Fruit fly (Drosophila melanogaster) whole organism, embryonic: ENCODE measurements around the gene CG4576.

Source experiments
- Awh ChIP-seq: fragments of 200-800 bp; sonication (Bioruptor generic); IDR thresholded peaks from 2 replicates; pipeline ENCODE4, ENCODE4 v1.3.6; 2022; ENCODE audit warnings: missing biosample characterization, missing genetic modification characterization
- BEAF-32 ChIP-seq: fragments of 200-800 bp; sonication (Bioruptor generic); optimal IDR thresholded peaks from 3 replicates; lab custom pipeline; 2017; ENCODE audit warnings: missing biosample characterization, missing genetic modification characterization, mild to moderate bottlenecking, moderate library complexity, missing genetic modification reagents
- CG11560 ChIP-seq: fragments of 200-800 bp; sonication (Bioruptor generic); IDR thresholded peaks from 3 replicates; pipeline ENCODE4 v1.3.6; 2022; ENCODE audit warnings: missing biosample characterization, missing genetic modification characterization
- CG1233 ChIP-seq: fragments of 200-800 bp; sonication (Bioruptor generic); optimal IDR thresholded peaks from 4 replicates; lab custom pipeline; 2018; ENCODE audit warnings: missing biosample characterization, mild to moderate bottlenecking, missing genetic modification characterization
- CG13775 ChIP-seq: fragments of 200-800 bp; sonication (Bioruptor generic); optimal IDR thresholded peaks from 3 replicates; lab custom pipeline; 2017; ENCODE audit warnings: missing biosample characterization, mild to moderate bottlenecking, missing genetic modification characterization
- CG13894 ChIP-seq: fragments of 200-800 bp; sonication (Bioruptor generic); optimal IDR thresholded peaks from 3 replicates; lab custom pipeline; 2018; ENCODE audit warnings: missing biosample characterization, mild to moderate bottlenecking, missing genetic modification characterization, moderate library complexity
- CG15601 ChIP-seq: fragments of 200-800 bp; sonication (Bioruptor generic); optimal IDR thresholded peaks from 3 replicates; lab custom pipeline; 2019; ENCODE audit warnings: missing biosample characterization, mild to moderate bottlenecking, missing genetic modification characterization, moderate library complexity
- CG17186 ChIP-seq: fragments of 200-800 bp; sonication (Bioruptor generic); optimal IDR thresholded peaks from 3 replicates; lab custom pipeline; 2017; ENCODE audit warnings: missing biosample characterization, missing genetic modification reagents, missing genetic modification characterization
- CG2202 ChIP-seq: fragments of 200-800 bp; sonication (Bioruptor generic); optimal IDR thresholded peaks from 2 replicates; lab custom pipeline; 2018; ENCODE audit warnings: missing biosample characterization, mild to moderate bottlenecking, missing genetic modification characterization
- CG6175 ChIP-seq: fragments of 200-800 bp; sonication (Bioruptor generic); IDR thresholded peaks from 3 replicates; pipeline ENCODE4 v1.3.6; 2022; ENCODE audit warnings: missing biosample characterization, missing genetic modification characterization
- CG6689 ChIP-seq: fragments of 200-800 bp; sonication (Bioruptor generic); IDR thresholded peaks from 2 replicates; pipeline ENCODE4 v1.3.6; 2022; ENCODE audit warnings: missing biosample characterization, missing genetic modification characterization
- CG6791 ChIP-seq: fragments of 200-800 bp; sonication (Bioruptor generic); IDR thresholded peaks from 3 replicates; pipeline ENCODE4 v1.3.6; 2022; ENCODE audit warnings: missing biosample characterization, missing genetic modification characterization; ENCODE audit not compliant: partially characterized antibody
- CG7271 ChIP-seq: fragments of 200-800 bp; sonication (Bioruptor generic); optimal IDR thresholded peaks from 2 replicates; lab custom pipeline; 2018; ENCODE audit warnings: missing biosample characterization, mild to moderate bottlenecking, missing genetic modification characterization, moderate library complexity
- CG7839 ChIP-seq: fragments of 200-800 bp; sonication (Bioruptor generic); optimal IDR thresholded peaks from 3 replicates; lab custom pipeline; 2018; ENCODE audit warnings: missing biosample characterization, mild to moderate bottlenecking, missing genetic modification characterization, moderate library complexity
- CG7928 ChIP-seq: fragments of 200-800 bp; sonication (Bioruptor generic); optimal IDR thresholded peaks from 2 replicates; lab custom pipeline; 2017; ENCODE audit warnings: missing biosample characterization, mild to moderate bottlenecking, missing genetic modification characterization
- CG8924 ChIP-seq: fragments of 200-800 bp; optimal IDR thresholded peaks from 3 replicates; lab custom pipeline; 2019; ENCODE audit warnings: missing biosample characterization, mild to moderate bottlenecking, missing genetic modification characterization, moderate library complexity
- CG9727 ChIP-seq: fragments of 200-800 bp; sonication (Bioruptor generic); optimal IDR thresholded peaks from 3 replicates; lab custom pipeline; 2017; ENCODE audit warnings: missing biosample characterization, mild to moderate bottlenecking, missing genetic modification characterization
- CG9932 ChIP-seq: fragments of 200-800 bp; sonication (Bioruptor generic); IDR thresholded peaks from 2 replicates; pipeline ENCODE4 v1.3.6; 2022; ENCODE audit warnings: missing biosample characterization, missing genetic modification characterization
- D19A ChIP-seq: fragments of 200-800 bp; optimal IDR thresholded peaks from 3 replicates; lab custom pipeline; 2019; ENCODE audit warnings: missing biosample characterization, mild to moderate bottlenecking, missing genetic modification characterization, moderate library complexity
- Dad ChIP-seq: fragments of 200-800 bp; sonication (Bioruptor generic); optimal IDR thresholded peaks from 3 replicates; lab custom pipeline; 2016; ENCODE audit warnings: missing biosample characterization, missing genetic modification characterization
- Dref ChIP-seq: fragments of 200-800 bp; sonication (Bioruptor generic); IDR thresholded peaks from 2 replicates; pipeline ENCODE4 v1.3.6; 2022; ENCODE audit warnings: missing biosample characterization, missing genetic modification characterization
- Elba2 ChIP-seq: fragments of 200-800 bp; sonication (Bioruptor generic); optimal IDR thresholded peaks from 3 replicates; lab custom pipeline; 2016; ENCODE audit warnings: missing biosample characterization, missing genetic modification characterization
- Ets65A ChIP-seq: fragments of 200-800 bp; sonication (Bioruptor generic); peaks from one replicate; lab custom pipeline; 2016; ENCODE audit warnings: missing biosample characterization, missing genetic modification characterization
- Fer1 ChIP-seq: fragments of 200-800 bp; sonication (Bioruptor generic); optimal IDR thresholded peaks from 2 replicates; lab custom pipeline; 2017; ENCODE audit warnings: missing biosample characterization, mild to moderate bottlenecking, missing genetic modification characterization
- HHEX ChIP-seq: fragments of 200-800 bp; sonication (Bioruptor generic); optimal IDR thresholded peaks from 3 replicates; lab custom pipeline; 2017; ENCODE audit warnings: missing biosample characterization, mild to moderate bottlenecking, missing genetic modification characterization, missing genetic modification reagents
- Hsf ChIP-seq: fragments of 200-800 bp; sonication (Bioruptor generic); optimal IDR thresholded peaks from 3 replicates; lab custom pipeline; 2016; ENCODE audit warnings: missing biosample characterization, missing genetic modification characterization
- Med ChIP-seq: fragments of 200-800 bp; sonication (Bioruptor generic); peaks from one replicate; lab custom pipeline; 2016; ENCODE audit warnings: missing biosample characterization, missing genetic modification characterization, mild to moderate bottlenecking, inconsistent platforms, moderate library complexity
- NC2α ChIP-seq: fragments of 200-800 bp; sonication (Bioruptor generic); optimal IDR thresholded peaks from 2 replicates; lab custom pipeline; 2016; ENCODE audit warnings: missing biosample characterization, missing genetic modification characterization
- Nf-YC ChIP-seq: fragments of 200-800 bp; optimal IDR thresholded peaks from 3 replicates; lab custom pipeline; 2019; ENCODE audit warnings: missing biosample characterization, mild to moderate bottlenecking, missing genetic modification characterization, moderate library complexity
- Optix ChIP-seq: fragments of 200-800 bp; sonication (Bioruptor generic); IDR thresholded peaks from 3 replicates; pipeline ENCODE4 v1.3.6; 2022; ENCODE audit warnings: missing biosample characterization, missing genetic modification characterization
- Six4 ChIP-seq: fragments of 200-800 bp; sonication (Bioruptor generic); optimal IDR thresholded peaks from 2 replicates; lab custom pipeline; 2016; ENCODE audit warnings: missing biosample characterization, missing genetic modification characterization
- Sox100B ChIP-seq: fragments of 200-800 bp; sonication (Bioruptor generic); optimal IDR thresholded peaks from 3 replicates; lab custom pipeline; 2018; ENCODE audit warnings: missing biosample characterization, mild to moderate bottlenecking, missing genetic modification characterization
- Sry-β ChIP-seq: fragments of 200-800 bp; sonication (Bioruptor generic); optimal IDR thresholded peaks from 2 replicates; lab custom pipeline; 2018; ENCODE audit warnings: missing biosample characterization, mild to moderate bottlenecking, missing genetic modification characterization, moderate library complexity
- Usf ChIP-seq: fragments of 200-800 bp; sonication (Bioruptor generic); optimal IDR thresholded peaks from 2 replicates; lab custom pipeline; 2017; ENCODE audit warnings: missing genotype, missing biosample characterization, missing genetic modification characterization
- bbx ChIP-seq: fragments of 200-800 bp; sonication (Bioruptor generic); IDR thresholded peaks from 2 replicates; pipeline ENCODE4 v1.3.6; 2022; ENCODE audit warnings: missing biosample characterization, missing genetic modification characterization; ENCODE audit not compliant: partially characterized antibody
- bcd ChIP-seq: fragments of 200-800 bp; sonication (Bioruptor generic); optimal IDR thresholded peaks from 2 replicates; lab custom pipeline; 2017; ENCODE audit warnings: missing biosample characterization, mild to moderate bottlenecking, missing genetic modification characterization
- bowl ChIP-seq: fragments of 200-800 bp; sonication (Bioruptor generic); IDR thresholded peaks from 2 replicates; pipeline ENCODE4 v1.3.6; 2022; ENCODE audit warnings: missing biosample characterization, missing genetic modification characterization
- chinmo ChIP-seq: fragments of 200-800 bp; sonication (Bioruptor generic); IDR thresholded peaks from 4 replicates; pipeline ENCODE4 v1.3.6; 2022; ENCODE audit warnings: missing biosample characterization, missing genetic modification characterization; ENCODE audit not compliant: partially characterized antibody
- dpn ChIP-seq, 2 experiments: fragments of 200-800 bp; sonication (Bioruptor generic); optimal IDR thresholded peaks; 3 replicates each; lab custom pipeline; 2016; ENCODE audit warnings: missing biosample characterization in 2 of 2, missing genetic modification characterization in 2 of 2
- ewg ChIP-seq: fragments of 200-800 bp; sonication (Bioruptor generic); optimal IDR thresholded peaks from 3 replicates; lab custom pipeline; 2017; ENCODE audit warnings: mild to moderate bottlenecking, missing biosample characterization, missing genetic modification reagents, missing genetic modification characterization
- grau ChIP-seq: fragments of 200-800 bp; optimal IDR thresholded peaks from 3 replicates; lab custom pipeline; 2019; ENCODE audit warnings: missing biosample characterization, mild to moderate bottlenecking, missing genetic modification characterization, moderate library complexity
- hbn ChIP-seq: fragments of 200-800 bp; sonication (Bioruptor generic); IDR thresholded peaks from 2 replicates; pipeline ENCODE4 v1.3.6; 2022; ENCODE audit warnings: missing biosample characterization, missing genetic modification characterization; ENCODE audit not compliant: partially characterized antibody
- mld ChIP-seq: fragments of 200-800 bp; sonication (Bioruptor generic); IDR thresholded peaks from 3 replicates; pipeline ENCODE4 v1.3.6; 2022; ENCODE audit warnings: missing biosample characterization, missing genetic modification characterization; ENCODE audit not compliant: partially characterized antibody
- nerfin-2 ChIP-seq: fragments of 200-800 bp; sonication (Bioruptor generic); IDR thresholded peaks from 2 replicates; pipeline ENCODE4 v1.3.6; 2022; ENCODE audit warnings: missing biosample characterization, missing genetic modification characterization; ENCODE audit not compliant: partially characterized antibody
- odd ChIP-seq: fragments of 200-800 bp; sonication (Bioruptor generic); optimal IDR thresholded peaks from 2 replicates; lab custom pipeline; 2017; ENCODE audit warnings: missing biosample characterization, mild to moderate bottlenecking, missing genetic modification characterization
- pan ChIP-seq, 4 experiments: fragments of >200 bp in 3 of 4; fragments of 200-800 bp in 1 of 4; sonication (Bioruptor generic) in 1 of 4; optimal IDR thresholded peaks in 3 of 4; IDR thresholded peaks in 1 of 4; 2 replicates each; pipeline versions ENCODE4 v1.3.6 to Lab custom; 2017 to 2022; ENCODE audit warnings: missing biosample characterization in 2 of 4, missing genetic modification characterization in 2 of 4, mixed read lengths in 1 of 4
- pb ChIP-seq: fragments of 200-800 bp; sonication (Bioruptor generic); optimal IDR thresholded peaks from 3 replicates; lab custom pipeline; 2016; ENCODE audit warnings: missing biosample characterization, missing genetic modification characterization
- row ChIP-seq: fragments of 200-800 bp; sonication (Bioruptor generic); IDR thresholded peaks from 3 replicates; pipeline ENCODE4 v1.3.6; 2022; ENCODE audit warnings: missing biosample characterization, missing genetic modification characterization
- tap ChIP-seq: fragments of 200-800 bp; optimal IDR thresholded peaks from 3 replicates; lab custom pipeline; 2019; ENCODE audit warnings: missing biosample characterization, mild to moderate bottlenecking, missing genetic modification characterization, moderate library complexity

CG4576 gene

DNA sequence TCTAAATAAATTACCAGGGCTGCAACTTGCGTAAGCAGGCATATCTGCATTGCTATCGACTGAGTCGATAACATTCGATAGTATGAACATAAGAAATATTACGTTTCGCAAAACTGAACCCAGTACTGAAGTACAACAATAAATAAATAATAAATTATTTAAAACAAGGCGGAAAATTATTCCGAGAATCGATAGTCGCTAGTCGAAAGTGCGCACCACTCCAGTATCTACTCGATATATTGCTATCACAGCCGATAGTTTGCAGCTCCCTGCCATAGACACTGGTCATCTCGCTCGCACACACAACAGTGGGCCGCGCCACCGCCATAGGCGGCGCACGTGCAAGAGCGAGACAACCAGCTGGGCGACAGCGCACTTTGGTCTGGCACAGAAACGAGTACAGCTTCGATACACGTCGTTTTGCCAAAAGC, 32.2 kb upstream of the CG4576 start, which contains the start of gene nsl1 (continued):
- TF ChIP-seq Optix, result peak; percentile 41; the same call in 1 of the 3 replicates
- peak; percentile 90 for TF ChIP-seq mld (GFP tag; lab: Robert Waterston, UW)
- peak; percentile 96 for TF ChIP-seq bbx (GFP tag; lab: Robert Waterston, UW)
- TF ChIP-seq bowl (GFP tag; lab: Robert Waterston, UW), result no peak
- TF ChIP-seq Dref (GFP tag; lab: Robert Waterston, UW), result peak; percentile 84
- no peak for TF ChIP-seq HHEX
- TF ChIP-seq Elba2 (GFP tag; lab: Kevin White, UChicago), result peak; percentile 19
- peak; percentile 11 for TF ChIP-seq CG13894
- no peak for TF ChIP-seq Usf (GFP tag; lab: Kevin White, UChicago)
- peak; percentile 8 for TF ChIP-seq tap (tag; lab: Kevin White, UChicago)
- no peak for TF ChIP-seq Sox100B (GFP tag; lab: Kevin White, UChicago)
- TF ChIP-seq CG15601, result peak; percentile 22
- TF ChIP-seq BEAF-32 (GFP tag; lab: Kevin White, UChicago), result peak; percentile 99
- peak; percentile 90 for TF ChIP-seq Med (GFP tag; lab: Kevin White, UChicago)
- TF ChIP-seq CG17186 (GFP tag; lab: Kevin White, UChicago), result peak; percentile 98
- peak; percentile 48 for TF ChIP-seq bcd
- peak; percentile 33 for TF ChIP-seq CG13775 (GFP tag; lab: Kevin White, UChicago)
- peak; percentile 21 for TF ChIP-seq Sry-β (GFP tag; lab: Kevin White, UChicago)
- TF ChIP-seq CG9932 (GFP tag; lab: Robert Waterston, UW), result peak; percentile 61
- TF ChIP-seq CG11560 (tag; lab: Robert Waterston, UW), result peak; percentile 97
- TF ChIP-seq CG2202 (tag; lab: Kevin White, UChicago), result no peak
- no peak for TF ChIP-seq pan (optimal IDR thresholded peaks at IDR 0.05; lab: Kevin White, UChicago)
- TF ChIP-seq pan (GFP tag; optimal IDR thresholded peaks at IDR 0.05 in 1 of 2, IDR thresholded peaks at IDR 0.05 in 1 of 2), result peak in 1 of 2 experiments; percentile 41
- peak; percentile 21 for TF ChIP-seq CG7839
- TF ChIP-seq ewg (GFP tag; lab: Kevin White, UChicago), result peak; percentile 89
- peak; percentile 93 for TF ChIP-seq hbn
- TF ChIP-seq CG1233 (GFP tag; lab: Kevin White, UChicago), result peak; percentile 11
- TF ChIP-seq odd, result no peak
- TF ChIP-seq CG7928 (GFP tag; lab: Kevin White, UChicago), result peak; percentile 91
- TF ChIP-seq Six4 (GFP tag; lab: Kevin White, UChicago), result peak; percentile 9
- TF ChIP-seq pb (GFP tag; lab: Kevin White, UChicago), result no peak
- TF ChIP-seq CG8924 (tag; lab: Kevin White, UChicago), result peak; percentile 50
- peak; percentile 8 for TF ChIP-seq CG7271 (tag; lab: Kevin White, UChicago)
- peak; percentile 39 for TF ChIP-seq Fer1
- peak; percentile 59 for TF ChIP-seq CG9727 (GFP tag; lab: Kevin White, UChicago)
- TF ChIP-seq CG6791 (GFP tag; lab: Robert Waterston, UW), result peak; percentile 96
- TF ChIP-seq chinmo (GFP tag; lab: Robert Waterston, UW), result peak; percentile 88; the same call in 3 of the 4 replicates
- TF ChIP-seq row (GFP tag; lab: Robert Waterston, UW), result peak; percentile 71
- TF ChIP-seq nerfin-2, result peak; percentile 94
- TF ChIP-seq Awh (GFP tag; lab: Robert Waterston, UW), result peak; percentile 24; the same call in 1 of the 2 replicates
- peak; percentile 38 for TF ChIP-seq D19A (tag; lab: Kevin White, UChicago)
- TF ChIP-seq CG6689 (GFP tag; lab: Robert Waterston, UW), result peak; percentile 47; the same call in 1 of the 2 replicates
- TF ChIP-seq dpn (GFP tag; optimal IDR thresholded peaks at IDR 0.05; lab: Kevin White, UChicago), result peak in 1 of 2 experiments; percentile 37
- TF ChIP-seq Dad (GFP tag; lab: Kevin White, UChicago), result peak; percentile 22
- TF ChIP-seq Hsf (GFP tag; lab: Kevin White, UChicago), result peak; percentile 11
- no peak for TF ChIP-seq NC2α (GFP tag; lab: Kevin White, UChicago)
- TF ChIP-seq CG6175 (GFP tag; lab: Robert Waterston, UW), result no peak
- peak; percentile 44 for TF ChIP-seq grau (tag; lab: Kevin White, UChicago)
- TF ChIP-seq Ets65A (GFP tag; lab: Kevin White, UChicago), result no peak
- TF ChIP-seq Nf-YC (tag; lab: Kevin White, UChicago), result peak; percentile 78
